Worm (Caenorhabditis elegans): ENCODE data around the gene ntl-3.

Gene ntl-3

ce11 chrIII:11834168-11834567 lies 12.1 kb downstream of the ntl-3 start (continued):
- TF ChIP-seq him-1 (tag; optimal IDR thresholded peaks at IDR 0.05) (no peak), ztf-3 (GFP tag; optimal IDR thresholded peaks at IDR 0.05) (no peak), K11D2.4 (GFP tag; IDR thresholded peaks at IDR 0.05) (no peak)

ce11 chrIII:11833449-11833848 lies 12.8 kb downstream of the ntl-3 start:
- TF ChIP-seq hmg-20 (GFP tag; IDR thresholded peaks at IDR 0.05): no peak
- no peak for TF ChIP-seq hrde-1 (tag; optimal IDR thresholded peaks at IDR 0.05; ENCODE audit: borderline replicate concordance)
- no peak for TF ChIP-seq rcor-1 (GFP tag; IDR thresholded peaks at IDR 0.05)
- TF ChIP-seq attf-6 (GFP tag; IDR thresholded peaks at IDR 0.05): no peak
- no peak for TF ChIP-seq T26A5.8 (tag; optimal IDR thresholded peaks at IDR 0.05)
- TF ChIP-seq dpl-1 (GFP tag; optimal IDR thresholded peaks at IDR 0.05): no peak
- TF ChIP-seq lag-1 (GFP tag; IDR thresholded peaks at IDR 0.05): no peak
- 0 out of 2 replicates have a peak, but pooled peaks have one; percentile 23 for TF ChIP-seq ceh-91 (GFP tag; IDR thresholded peaks at IDR 0.05)
- no peak for TF ChIP-seq somi-1 (GFP tag; optimal IDR thresholded peaks at IDR 0.05)
- TF ChIP-seq F57A8.1 (GFP tag; optimal IDR thresholded peaks at IDR 0.05): no peak
- TF ChIP-seq aptf-2 (GFP tag; conservative IDR thresholded peaks at IDR 0.05): no peak
- TF ChIP-seq zim-3 (tag; optimal IDR thresholded peaks at IDR 0.05): peak; percentile 8
- no peak for TF ChIP-seq athp-1 (tag; optimal IDR thresholded peaks at IDR 0.05)
- TF ChIP-seq die-1 (tag; optimal IDR thresholded peaks at IDR 0.05): no peak
- no peak for TF ChIP-seq mcd-1 (GFP tag; IDR thresholded peaks at IDR 0.05)
- peak; percentile 84 for TF ChIP-seq zfh-2 (GFP tag; conservative IDR thresholded peaks at IDR 0.05)
- TF ChIP-seq F52B5.7 (tag; optimal IDR thresholded peaks at IDR 0.05): no peak
- no peak for TF ChIP-seq sdz-38 (tag; optimal IDR thresholded peaks at IDR 0.05)
- peak; percentile 30; the same call in 1 of the 2 replicates for TF ChIP-seq egrh-3 (GFP tag; IDR thresholded peaks at IDR 0.05)
- 0 out of 2 replicates have a peak, but pooled peaks have one; percentile 46 for TF ChIP-seq F37B4.10 (GFP tag; IDR thresholded peaks at IDR 0.05)

ce11 chrIII:11830522-11831489 lies 15.5 kb downstream of the ntl-3 start:
- peak; percentile 18 for TF ChIP-seq xnd-1 (tag; optimal IDR thresholded peaks at IDR 0.05)
- no peak for TF ChIP-seq somi-1 (GFP tag; optimal IDR thresholded peaks at IDR 0.05)
- peak; percentile 52 for TF ChIP-seq snpc-4 (GFP tag; optimal IDR thresholded peaks at IDR 0.05)
- peak in 2 of 4 experiments; percentile 18 to 58 for TF ChIP-seq snpc-4 (tag; optimal IDR thresholded peaks at IDR 0.05)
- TF ChIP-seq Y56A3A.18 (GFP tag; IDR thresholded peaks at IDR 0.05): peak; percentile 25; the same call in 1 of the 2 replicates
- peak; percentile 33 for TF ChIP-seq ztf-3 (GFP tag; optimal IDR thresholded peaks at IDR 0.05)
- TF ChIP-seq F57C9.4 (tag; optimal IDR thresholded peaks at IDR 0.05): no peak
- TF ChIP-seq ztf-22 (GFP tag; optimal IDR thresholded peaks at IDR 0.05): no peak
- peak; percentile 99 for TF ChIP-seq him-1 (tag; optimal IDR thresholded peaks at IDR 0.05)
- peak; percentile 79 for TF ChIP-seq B0035.1 (tag; optimal IDR thresholded peaks at IDR 0.05)
- no peak for TF ChIP-seq attf-3 (GFP tag; conservative IDR thresholded peaks at IDR 0.05)
- TF ChIP-seq hmg-1.2 (GFP tag; IDR thresholded peaks at IDR 0.05): peak; percentile 33
- no peak for TF ChIP-seq ztf-25 (GFP tag; IDR thresholded peaks at IDR 0.05)
- peak; percentile 86 for TF ChIP-seq repo-1 (tag; optimal IDR thresholded peaks at IDR 0.05)
- TF ChIP-seq F10E7.11 (tag; optimal IDR thresholded peaks at IDR 0.05): peak; percentile 9
- TF ChIP-seq unc-130 (GFP tag; optimal IDR thresholded peaks at IDR 0.05): no peak
- TF ChIP-seq ccch-3 (GFP tag; optimal IDR thresholded peaks at IDR 0.05): no peak
- 0 out of 2 replicates have a peak, but pooled peaks have one; percentile 36 for TF ChIP-seq mcd-1 (GFP tag; IDR thresholded peaks at IDR 0.05)
- TF ChIP-seq cebp-1 (GFP tag; IDR thresholded peaks at IDR 0.05): peak; percentile 76
- peak; percentile 72 for TF ChIP-seq cebp-1 (tag; optimal IDR thresholded peaks at IDR 0.05)
- no peak for TF ChIP-seq lin-40 (tag; optimal IDR thresholded peaks at IDR 0.05)
- no peak; the same call in 1 of the 2 replicates for TF ChIP-seq ceh-40 (GFP tag; IDR thresholded peaks at IDR 0.05)
- TF ChIP-seq F37B4.10 (GFP tag; IDR thresholded peaks at IDR 0.05): 0 out of 2 replicates have a peak, but pooled peaks have one; percentile 61
- TF ChIP-seq snpc-1.3 (tag; optimal IDR thresholded peaks at IDR 0.05; ENCODE audit: insufficient read depth): no peak
- TF ChIP-seq B0336.3 (GFP tag; IDR thresholded peaks at IDR 0.05): peak; percentile 85
- peak; percentile 66; the same call in 1 of the 2 replicates for TF ChIP-seq madf-3 (GFP tag; IDR thresholded peaks at IDR 0.05)

Measured in whole organism, young adult.